Fruit fly (Drosophila melanogaster): Measurements from ENCODE around the gene Hyls1.

Hyls1 gene

dm6 chr2L:16329102-16329520 lies 23.3 kb downstream of the Hyls1 start, which contains the start of gene mRpL4 (continued):
- TF ChIP-seq CG3995 (GFP tag; optimal IDR thresholded peaks at IDR 0.05) (peak; percentile 87), CG6854 (GFP tag; optimal IDR thresholded peaks at IDR 0.05) (no peak), CG7372 (GFP tag; IDR thresholded peaks at IDR 0.05) (no peak; the same call in 1 of the 2 replicates), CG8924 (tag; optimal IDR thresholded peaks at IDR 0.05) (peak; percentile 57), pum (GFP tag; optimal IDR thresholded peaks at IDR 0.05) (peak; percentile 85), Dref (GFP tag; IDR thresholded peaks at IDR 0.05) (peak; percentile 97), caup (GFP tag; optimal IDR thresholded peaks at IDR 0.05; ENCODE audit: severe bottlenecking) (no peak), slp2 (GFP tag; optimal IDR thresholded peaks at IDR 0.05) (peak; percentile 72), Dfd (GFP tag; optimal IDR thresholded peaks at IDR 0.05) (no peak), ftz-f1 (GFP tag; optimal IDR thresholded peaks at IDR 0.05) (no peak)

dm6 chr2L:16326892-16327291 lies 25.5 kb downstream of the Hyls1 start, which contains the start of gene CG4278:
Gene CG4278 (plus strand): TSS chr2L:16327069.
- no peak for TF ChIP-seq CG3995 (GFP tag; optimal IDR thresholded peaks at IDR 0.05)
- peak; percentile 95 for TF ChIP-seq Elba2 (GFP tag; optimal IDR thresholded peaks at IDR 0.05)
- no peak for TF ChIP-seq wor (GFP tag; IDR thresholded peaks at IDR 0.05)
- TF ChIP-seq ac (GFP tag; optimal IDR thresholded peaks at IDR 0.05), result no peak
- TF ChIP-seq Dref (GFP tag; IDR thresholded peaks at IDR 0.05), result no peak
- peak; percentile 44 for TF ChIP-seq pzg (GFP tag; optimal IDR thresholded peaks at IDR 0.05)
- no peak for TF ChIP-seq slbo (GFP tag; IDR thresholded peaks at IDR 0.05)
- TF ChIP-seq emc (GFP tag; optimal IDR thresholded peaks at IDR 0.05), result no peak
- TF ChIP-seq tll (GFP tag; optimal IDR thresholded peaks at IDR 0.05), result peak in 1 of 2 experiments; percentile 55
- TF ChIP-seq H15 (GFP tag; IDR thresholded peaks at IDR 0.05), result no peak
- no peak for TF ChIP-seq org-1 (GFP tag; optimal IDR thresholded peaks at IDR 0.05)
- TF ChIP-seq CG2120 (GFP tag; optimal IDR thresholded peaks at IDR 0.05), result no peak
- TF ChIP-seq CG15479 (GFP tag; optimal IDR thresholded peaks at IDR 0.05), result peak; percentile 51
- no peak for TF ChIP-seq Vsx1 (GFP tag; optimal IDR thresholded peaks at IDR 0.05)
- TF ChIP-seq CG16815 (GFP tag; optimal IDR thresholded peaks at IDR 0.05), result no peak
- TF ChIP-seq Optix (GFP tag; IDR thresholded peaks at IDR 0.05), result no peak
- TF ChIP-seq yki (optimal IDR thresholded peaks at IDR 0.05), result no peak
- no peak for TF ChIP-seq Max (GFP tag; optimal IDR thresholded peaks at IDR 0.05)
- no peak for TF ChIP-seq prd (optimal IDR thresholded peaks at IDR 0.05)
- TF ChIP-seq prd (GFP tag; IDR thresholded peaks at IDR 0.05), result no peak
- TF ChIP-seq CG1603 (tag; optimal IDR thresholded peaks at IDR 0.05), result peak; percentile 42
- no peak for TF ChIP-seq trh (GFP tag; optimal IDR thresholded peaks at IDR 0.05)
- TF ChIP-seq CrebB (tag; optimal IDR thresholded peaks at IDR 0.05), result no peak
- no peak for TF ChIP-seq sens (GFP tag)
- TF ChIP-seq Abd-B (GFP tag; optimal IDR thresholded peaks at IDR 0.05), result no peak
- TF ChIP-seq usp (GFP tag; optimal IDR thresholded peaks at IDR 0.05), result no peak
- no peak for TF ChIP-seq CG7963 (GFP tag; IDR thresholded peaks at IDR 0.05; ENCODE audit: partially characterized antibody)
- TF ChIP-seq Sry-β (GFP tag; optimal IDR thresholded peaks at IDR 0.05), result no peak
- TF ChIP-seq CoRest (tag; optimal IDR thresholded peaks at IDR 0.05), result no peak
- TF ChIP-seq CG7928 (GFP tag; optimal IDR thresholded peaks at IDR 0.05), result no peak
- TF ChIP-seq Deaf1 (tag; optimal IDR thresholded peaks at IDR 0.05), result no peak
- TF ChIP-seq CG15073 (GFP tag; optimal IDR thresholded peaks at IDR 0.05), result no peak
- TF ChIP-seq Dp (GFP tag; optimal IDR thresholded peaks at IDR 0.05), result peak; percentile 87
- no peak for TF ChIP-seq CG2712 (tag; optimal IDR thresholded peaks at IDR 0.05)
- no peak for TF ChIP-seq vfl (GFP tag; optimal IDR thresholded peaks at IDR 0.05)
- TF ChIP-seq dysf (GFP tag; IDR thresholded peaks at IDR 0.05), result no peak
- TF ChIP-seq CG11560 (tag; IDR thresholded peaks at IDR 0.05), result no peak
- no peak for TF ChIP-seq CG9727 (GFP tag; optimal IDR thresholded peaks at IDR 0.05)
- TF ChIP-seq CG12942 (GFP tag; optimal IDR thresholded peaks at IDR 0.05), result no peak
- no peak for TF ChIP-seq dm (GFP tag; optimal IDR thresholded peaks at IDR 0.05)
- no peak for TF ChIP-seq h (optimal IDR thresholded peaks at IDR 0.05)
- TF ChIP-seq CG8388 (GFP tag; optimal IDR thresholded peaks at IDR 0.05), result no peak
- no peak for TF ChIP-seq abd-A (tag; optimal IDR thresholded peaks at IDR 0.05)
- no peak for TF ChIP-seq slp2 (GFP tag; optimal IDR thresholded peaks at IDR 0.05)
